Fruit fly (Drosophila melanogaster): ENCODE results near the gene LysP.
A peak's percentile ranks its signal among the peaks of the same experiment; 100 is the strongest.

LysP gene

dm6 chr3L:1203855-1204431 is 14.6 kb downstream of the LysP start (continued):
- TF ChIP-seq unpg (GFP tag; optimal IDR thresholded peaks at IDR 0.05) (no peak), CG3847 (GFP tag; IDR thresholded peaks at IDR 0.05) (peak; percentile 29; the same call in 1 of the 2 replicates), CG11085 (GFP tag; IDR thresholded peaks at IDR 0.05) (no peak), CG8281 (tag; optimal IDR thresholded peaks at IDR 0.05) (no peak), CG13624 (GFP tag; optimal IDR thresholded peaks at IDR 0.05) (no peak), Lim3 (GFP tag; IDR thresholded peaks at IDR 0.05) (no peak), E2f2 (GFP tag; IDR thresholded peaks at IDR 0.05) (peak; percentile 16; the same call in 1 of the 2 replicates), CG6689 (GFP tag; IDR thresholded peaks at IDR 0.05) (0 out of 2 replicates have a peak, but pooled peaks have one; percentile 11), CG12299 (tag; optimal IDR thresholded peaks at IDR 0.05) (no peak), dmrt99B (tag; optimal IDR thresholded peaks at IDR 0.05) (no peak), prd (optimal IDR thresholded peaks at IDR 0.05) (no peak), prd (GFP tag; IDR thresholded peaks at IDR 0.05) (0 out of 3 replicates have a peak, but pooled peaks have one; percentile 22), Meics (GFP tag; optimal IDR thresholded peaks at IDR 0.05) (peak; percentile 12), Dref (GFP tag; IDR thresholded peaks at IDR 0.05) (no peak), pros (GFP tag; optimal IDR thresholded peaks at IDR 0.05) (no peak), odd (GFP tag; optimal IDR thresholded peaks at IDR 0.05) (no peak), exex (tag; optimal IDR thresholded peaks at IDR 0.05) (no peak), CG13287 (GFP tag; IDR thresholded peaks at IDR 0.05; ENCODE audit: partially characterized antibody) (peak; percentile 19; the same call in 1 of the 2 replicates), chm (GFP tag; IDR thresholded peaks at IDR 0.05) (0 out of 2 replicates have a peak, but pooled peaks have one; percentile 29), CG14441 (GFP tag; IDR thresholded peaks at IDR 0.05) (no peak), btn (GFP tag; optimal IDR thresholded peaks at IDR 0.05) (no peak), ro (GFP tag; IDR thresholded peaks at IDR 0.05) (no peak), sisA (GFP tag; IDR thresholded peaks at IDR 0.05) (0 out of 2 replicates have a peak, but pooled peaks have one; percentile 24), CG7556 (GFP tag; optimal IDR thresholded peaks at IDR 0.05) (no peak), Dll (GFP tag; IDR thresholded peaks at IDR 0.05; ENCODE audit: partially characterized antibody) (no peak), CG11696 (GFP tag; IDR thresholded peaks at IDR 0.05) (no peak), CG14710 (tag; optimal IDR thresholded peaks at IDR 0.05) (no peak), E2f1 (GFP tag; IDR thresholded peaks at IDR 0.05) (0 out of 2 replicates have a peak, but pooled peaks have one; percentile 9), lola (GFP tag; optimal IDR thresholded peaks at IDR 0.05) (no peak), zf30C (GFP tag; optimal IDR thresholded peaks at IDR 0.05) (no peak), gsb (GFP tag; IDR thresholded peaks at IDR 0.05) (no peak), Doc2 (GFP tag; IDR thresholded peaks at IDR 0.05) (no peak), tap (tag; optimal IDR thresholded peaks at IDR 0.05) (no peak), Sin3A (optimal IDR thresholded peaks at IDR 0.05) (no peak), CG12219 (GFP tag; optimal IDR thresholded peaks at IDR 0.05) (no peak), inv (GFP tag; IDR thresholded peaks at IDR 0.05; ENCODE audit: partially characterized antibody) (no peak), CG10366 (GFP tag; IDR thresholded peaks at IDR 0.05) (peak; percentile 68), Med (GFP tag) (peak; percentile 59), pan (optimal IDR thresholded peaks at IDR 0.05) (no peak), pan (GFP tag; optimal IDR thresholded peaks at IDR 0.05 in 1 of 2, IDR thresholded peaks at IDR 0.05 in 1 of 2) (peak in 1 of 2 experiments; percentile 8), CG8765 (GFP tag; IDR thresholded peaks at IDR 0.05) (no peak), CG33213 (GFP tag; optimal IDR thresholded peaks at IDR 0.05) (no peak), tup (GFP tag; optimal IDR thresholded peaks at IDR 0.05) (no peak), CG10462 (GFP tag; optimal IDR thresholded peaks at IDR 0.05) (no peak), repo (GFP tag; optimal IDR thresholded peaks at IDR 0.05) (no peak), run (tag; optimal IDR thresholded peaks at IDR 0.05) (no peak), CG9609 (GFP tag; optimal IDR thresholded peaks at IDR 0.05) (no peak), Aef1 (GFP tag; IDR thresholded peaks at IDR 0.05) (no peak), otp (GFP tag; IDR thresholded peaks at IDR 0.05) (no peak), H2.0 (GFP tag; IDR thresholded peaks at IDR 0.05) (no peak), sima (GFP tag; optimal IDR thresholded peaks at IDR 0.05) (no peak), vvl (GFP tag; IDR thresholded peaks at IDR 0.05) (peak; percentile 25; the same call in 1 of the 2 replicates)
